Worm (Caenorhabditis elegans) whole organism, L3 larva: ENCODE results near the gene wdfy-3.
"Not testable (repeated sequence)": the region's sequence is repeated elsewhere in the genome, so short reads cannot be mapped to it uniquely, and the experiment has no call there.

Experiments used
- nhr-237 ChIP-seq: fragments of 150-350 bp; optimal IDR thresholded peaks from 2 replicates; lab custom pipeline; 2014; ENCODE audit warnings: missing biosample characterization, missing genetic modification characterization
- nhr-67 ChIP-seq: fragments of 150-350 bp; optimal IDR thresholded peaks from 2 replicates; lab custom pipeline; 2014; ENCODE audit warnings: missing biosample characterization, missing genetic modification characterization
- nhr-77 ChIP-seq: fragments of 150-350 bp; optimal IDR thresholded peaks from 2 replicates; lab custom pipeline; 2014; ENCODE audit warnings: missing biosample characterization, missing genetic modification characterization

ce11 chrIV:12677137-12677536, 23.9 kb downstream of the wdfy-3 start, which contains the start of gene T23B5.6:
- not testable (repeated sequence) for TF ChIP-seq nhr-237 (tag; lab: Kevin White, UChicago); nhr-67 (tag; lab: Kevin White, UChicago); nhr-77
